Worm (Caenorhabditis elegans) whole organism, early embryonic: ENCODE results near the gene F55C9.11.

Experiments
- B0310.2 ChIP-seq: sonication (generic microtip); optimal IDR thresholded peaks from 2 replicates; lab custom pipeline; 2016; ENCODE audit warnings: mild to moderate bottlenecking, missing genetic modification characterization, missing compliant biosample characterization
- F13C5.2 ChIP-seq: sonication (generic microtip); optimal IDR thresholded peaks from 2 replicates; lab custom pipeline; 2017; ENCODE audit warnings: mild to moderate bottlenecking, missing genetic modification characterization, inconsistent platforms, missing compliant biosample characterization
- ama-1 ChIP-seq: fragments of 150-350 bp; optimal IDR thresholded peaks from 2 replicates; lab custom pipeline; 2014
- ceh-13 ChIP-seq: fragments of 200-800 bp; sonication (Bioruptor generic); optimal IDR thresholded peaks from 2 replicates; lab custom pipeline; 2018; ENCODE audit warnings: mild to moderate bottlenecking, missing genetic modification characterization, missing compliant biosample characterization
- ceh-36 ChIP-seq: sonication (generic microtip); optimal IDR thresholded peaks from 2 replicates; lab custom pipeline; 2016; ENCODE audit warnings: missing genetic modification characterization, inconsistent platforms, missing compliant biosample characterization
- ets-7 ChIP-seq: sonication (generic microtip); optimal IDR thresholded peaks from 2 replicates; lab custom pipeline; 2016; ENCODE audit warnings: missing genotype, missing genetic modification characterization, missing compliant biosample characterization
- flt-1 ChIP-seq: fragments of 200-800 bp; sonication (Bioruptor generic); IDR thresholded peaks from 2 replicates; pipeline ENCODE4 v1.3.6; 2022; ENCODE audit warnings: missing genetic modification characterization, missing compliant biosample characterization
- hmg-4 ChIP-seq: fragments of 200-800 bp; sonication (Bioruptor generic); optimal IDR thresholded peaks from 2 replicates; lab custom pipeline; 2018; ENCODE audit warnings: mild to moderate bottlenecking, missing genetic modification characterization, missing compliant biosample characterization
- pes-1 ChIP-seq: fragments of 200-800 bp; sonication (Bioruptor generic); IDR thresholded peaks from 2 replicates; pipeline ENCODE4 v1.3.6; 2022; ENCODE audit warnings: missing genetic modification reagents, missing genetic modification characterization, missing compliant biosample characterization
- tbx-11 ChIP-seq: fragments of 200-800 bp; sonication (Bioruptor generic); IDR thresholded peaks from 2 replicates; pipeline ENCODE4 v1.3.6; 2022; ENCODE audit warnings: missing genetic modification characterization, missing compliant biosample characterization
- tbx-37 ChIP-seq: fragments of 200-800 bp; sonication (Bioruptor generic); conservative IDR thresholded peaks from 2 replicates; pipeline ENCODE4 v1.3.6; 2022; ENCODE audit warnings: missing genetic modification reagents, missing genetic modification characterization, missing compliant biosample characterization
- tra-4 ChIP-seq: sonication (generic microtip); optimal IDR thresholded peaks from 2 replicates; lab custom pipeline; 2017; ENCODE audit warnings: missing genetic modification characterization, missing compliant biosample characterization

DNA sequence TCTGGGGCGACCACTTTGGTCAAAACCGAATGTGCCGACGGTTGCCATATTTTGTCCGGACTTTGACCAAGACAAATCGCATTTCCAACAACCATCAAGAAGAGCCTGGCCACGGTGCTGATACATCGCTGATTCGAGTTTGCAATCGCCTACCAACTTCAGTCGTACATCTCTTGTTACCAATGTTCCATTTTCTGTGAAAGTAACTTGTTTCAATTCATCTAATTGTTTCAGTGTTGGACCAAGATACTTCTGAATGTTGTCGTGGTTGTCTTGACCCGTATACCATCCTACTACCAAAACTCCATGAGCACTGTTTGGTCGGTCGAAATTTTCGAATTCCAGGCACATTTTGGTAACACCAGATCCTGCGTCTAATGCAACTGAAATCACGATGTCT lies 15.9 kb upstream of the F55C9.11 start:
- TF ChIP-seq hmg-4 (GFP tag; lab: Kevin White, UChicago) (no peak), ama-1 (lab: Kevin White, UChicago) (no peak), ceh-36 (no peak), ets-7 (tag; lab: Kevin White, UChicago) (no peak), tbx-37 (GFP tag; lab: Robert Waterston, UW) (no peak), tra-4 (tag; lab: Kevin White, UChicago) (no peak), B0310.2 (no peak), F13C5.2 (no peak), flt-1 (GFP tag; lab: Robert Waterston, UW) (no peak), ceh-13 (no peak), pes-1 (GFP tag; lab: Robert Waterston, UW) (no peak), tbx-11 (no peak)
